Worm (Caenorhabditis elegans) whole organism, early embryonic: Measurements from ENCODE around the gene T03F6.4.

Experiments used
- B0310.2 ChIP-seq: sonication (generic microtip); optimal IDR thresholded peaks from 2 replicates; lab custom pipeline; 2016; ENCODE audit warnings: mild to moderate bottlenecking, missing genetic modification characterization, missing compliant biosample characterization
- F13C5.2 ChIP-seq: sonication (generic microtip); optimal IDR thresholded peaks from 2 replicates; lab custom pipeline; 2017; ENCODE audit warnings: mild to moderate bottlenecking, missing genetic modification characterization, inconsistent platforms, missing compliant biosample characterization
- aly-1 ChIP-seq: sonication (generic microtip); optimal IDR thresholded peaks from 2 replicates; lab custom pipeline; 2016; ENCODE audit warnings: missing genetic modification characterization, missing compliant biosample characterization
- ama-1 ChIP-seq: fragments of 150-350 bp; optimal IDR thresholded peaks from 2 replicates; lab custom pipeline; 2014
- ceh-13 ChIP-seq: fragments of 200-800 bp; sonication (Bioruptor generic); optimal IDR thresholded peaks from 2 replicates; lab custom pipeline; 2018; ENCODE audit warnings: mild to moderate bottlenecking, missing genetic modification characterization, missing compliant biosample characterization
- ets-7 ChIP-seq: sonication (generic microtip); optimal IDR thresholded peaks from 2 replicates; lab custom pipeline; 2016; ENCODE audit warnings: missing genotype, missing genetic modification characterization, missing compliant biosample characterization
- flt-1 ChIP-seq: fragments of 200-800 bp; sonication (Bioruptor generic); IDR thresholded peaks from 2 replicates; pipeline ENCODE4 v1.3.6; 2022; ENCODE audit warnings: missing genetic modification characterization, missing compliant biosample characterization
- hmbx-1 ChIP-seq: sonication (generic microtip); optimal IDR thresholded peaks from 2 replicates; lab custom pipeline; 2016; ENCODE audit warnings: mild to moderate bottlenecking, missing genetic modification characterization, missing compliant biosample characterization
- hmg-4 ChIP-seq: fragments of 200-800 bp; sonication (Bioruptor generic); optimal IDR thresholded peaks from 2 replicates; lab custom pipeline; 2018; ENCODE audit warnings: mild to moderate bottlenecking, missing genetic modification characterization, missing compliant biosample characterization
- hnd-1 ChIP-seq: sonication (generic microtip); optimal IDR thresholded peaks from 2 replicates; lab custom pipeline; 2016; ENCODE audit warnings: missing genetic modification characterization, missing compliant biosample characterization
- scrt-1 ChIP-seq: fragments of 200-800 bp; sonication (Bioruptor generic); IDR thresholded peaks from 2 replicates; pipeline ENCODE4 v1.3.6; 2022; ENCODE audit warnings: missing genetic modification characterization, missing compliant biosample characterization
- tbx-37 ChIP-seq: fragments of 200-800 bp; sonication (Bioruptor generic); conservative IDR thresholded peaks from 2 replicates; pipeline ENCODE4 v1.3.6; 2022; ENCODE audit warnings: missing genetic modification reagents, missing genetic modification characterization, missing compliant biosample characterization

DNA sequence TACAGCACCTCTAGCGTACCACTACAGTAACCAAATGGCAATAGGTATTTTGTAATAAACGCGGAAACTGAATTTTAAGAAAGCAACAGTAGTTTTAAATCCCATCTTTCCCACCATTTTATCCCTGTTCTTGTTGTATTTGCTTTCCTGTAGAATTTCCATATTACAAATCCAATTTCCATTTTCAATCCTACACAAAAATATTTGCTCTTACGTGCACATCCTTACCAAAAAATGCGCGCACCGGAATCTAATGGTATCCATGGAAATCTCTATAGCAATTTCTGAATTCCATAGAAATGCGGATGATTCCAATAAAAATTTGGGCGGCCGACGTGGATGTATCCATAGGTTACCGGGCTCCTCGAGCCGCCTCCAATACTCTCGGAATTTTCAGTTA, 44.2 kb downstream of the T03F6.4 start, which contains the start of gene trf-1:
- TF ChIP-seq tbx-37 (GFP tag; lab: Robert Waterston, UW) (no peak), ama-1 (lab: Kevin White, UChicago) (no peak), scrt-1 (GFP tag; lab: Robert Waterston, UW) (no peak), hmbx-1 (tag; lab: Kevin White, UChicago) (no peak), F13C5.2 (tag; lab: Kevin White, UChicago) (no peak), hmg-4 (GFP tag; lab: Kevin White, UChicago) (no peak), hnd-1 (tag; lab: Kevin White, UChicago) (no peak), flt-1 (GFP tag; lab: Robert Waterston, UW) (no peak), ceh-13 (no peak), ets-7 (no peak), B0310.2 (no peak), aly-1 (tag; lab: Kevin White, UChicago) (no peak)
